Fruit fly (Drosophila melanogaster) whole organism, wandering third instar larva: ENCODE measurements around the gene AdamTS-B.

ENCODE experiments used
- Abd-B ChIP-seq: fragments of >200 bp; optimal IDR thresholded peaks from 2 replicates; lab custom pipeline; 2017; ENCODE audit warnings: missing biosample characterization, missing genetic modification characterization
- CG32264 ChIP-seq: fragments of 200-800 bp; sonication (Bioruptor generic); optimal IDR thresholded peaks from 2 replicates; lab custom pipeline; 2016; ENCODE audit warnings: missing biosample characterization, missing genetic modification characterization
- CrebA ChIP-seq: fragments of 200-800 bp; sonication (Bioruptor generic); optimal IDR thresholded peaks from 2 replicates; lab custom pipeline; 2016; ENCODE audit warnings: missing biosample characterization, mild to moderate bottlenecking, missing genetic modification characterization, borderline replicate concordance
- Dfd ChIP-seq: fragments of >200 bp; optimal IDR thresholded peaks from 2 replicates; lab custom pipeline; 2017; ENCODE audit warnings: missing biosample characterization, missing genetic modification characterization
- Hr78 ChIP-seq: fragments of >200 bp; optimal IDR thresholded peaks from 2 replicates; lab custom pipeline; 2017; ENCODE audit warnings: missing biosample characterization, missing genetic modification characterization
- OdsH ChIP-seq: fragments of 200-800 bp; sonication (Bioruptor generic); optimal IDR thresholded peaks from 2 replicates; lab custom pipeline; 2016; ENCODE audit warnings: missing biosample characterization, mild to moderate bottlenecking, missing genetic modification characterization
- Rel ChIP-seq, 2 experiments: fragments of 200-800 bp; sonication (Bioruptor generic) in 1 of 2; optimal IDR thresholded peaks; 2 replicates in 1 of 2; 3 replicates in 1 of 2; lab custom pipeline; 2016 to 2019; ENCODE audit warnings: mild to moderate bottlenecking in 2 of 2, missing biosample characterization in 2 of 2, missing genetic modification characterization in 2 of 2, moderate library complexity in 1 of 2
- br ChIP-seq: fragments of 200-800 bp; sonication (Bioruptor generic); optimal IDR thresholded peaks from 2 replicates; lab custom pipeline; 2016; ENCODE audit warnings: missing biosample characterization, missing genetic modification characterization
- brk ChIP-seq: fragments of 200-800 bp; sonication (Bioruptor generic); optimal IDR thresholded peaks from 2 replicates; lab custom pipeline; 2016; ENCODE audit warnings: missing biosample characterization, mild to moderate bottlenecking, missing genetic modification characterization
- h ChIP-seq: fragments of 200-800 bp; sonication (Bioruptor generic); optimal IDR thresholded peaks from 3 replicates; lab custom pipeline; 2016; ENCODE audit warnings: missing biosample characterization, mild to moderate bottlenecking, missing genetic modification characterization
- psq ChIP-seq: fragments of 200-800 bp; sonication (Bioruptor generic); optimal IDR thresholded peaks from 3 replicates; lab custom pipeline; 2017; ENCODE audit warnings: missing biosample characterization, mild to moderate bottlenecking, missing genetic modification characterization, moderate library complexity
- usp ChIP-seq: fragments of >200 bp; optimal IDR thresholded peaks from 2 replicates; lab custom pipeline; 2017; ENCODE audit warnings: missing biosample characterization, missing genetic modification characterization

DNA sequence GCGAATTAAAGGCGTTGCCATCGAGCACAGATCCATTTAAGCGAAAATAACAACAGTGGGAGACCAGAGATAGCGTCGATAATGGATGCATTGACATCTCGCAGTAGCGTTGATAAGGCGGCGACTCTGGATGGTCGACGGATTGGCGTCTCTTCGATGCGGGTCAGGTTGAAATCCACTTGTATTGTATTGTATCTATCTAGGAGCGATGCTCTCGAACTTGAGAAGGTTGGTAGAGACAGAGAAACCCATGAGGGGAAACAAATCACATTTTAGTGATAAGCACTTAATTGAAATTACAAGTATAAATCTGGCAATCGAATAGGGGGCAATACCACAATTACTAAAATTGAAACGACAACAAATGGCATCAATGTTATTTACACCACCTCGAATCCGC is 25.2 kb downstream of the AdamTS-B start:
- TF ChIP-seq Rel (GFP tag; optimal IDR thresholded peaks at IDR 0.05; lab: Kevin White, UChicago) (no peak), Rel (tag; optimal IDR thresholded peaks at IDR 0.05; lab: Kevin White, UChicago) (peak; percentile 44), br (GFP tag; lab: Kevin White, UChicago) (no peak), Hr78 (GFP tag; lab: Kevin White, UChicago) (no peak), Dfd (GFP tag; lab: Kevin White, UChicago) (no peak), OdsH (GFP tag; lab: Kevin White, UChicago) (no peak), psq (GFP tag; lab: Kevin White, UChicago) (no peak), usp (no peak), CrebA (GFP tag; lab: Kevin White, UChicago) (no peak), Abd-B (no peak), h (no peak), brk (GFP tag; lab: Kevin White, UChicago) (no peak), CG32264 (GFP tag; lab: Kevin White, UChicago) (no peak)
